Fruit fly (Drosophila melanogaster): Measurements from ENCODE around the gene CG13239.

Gene CG13239

DNA sequence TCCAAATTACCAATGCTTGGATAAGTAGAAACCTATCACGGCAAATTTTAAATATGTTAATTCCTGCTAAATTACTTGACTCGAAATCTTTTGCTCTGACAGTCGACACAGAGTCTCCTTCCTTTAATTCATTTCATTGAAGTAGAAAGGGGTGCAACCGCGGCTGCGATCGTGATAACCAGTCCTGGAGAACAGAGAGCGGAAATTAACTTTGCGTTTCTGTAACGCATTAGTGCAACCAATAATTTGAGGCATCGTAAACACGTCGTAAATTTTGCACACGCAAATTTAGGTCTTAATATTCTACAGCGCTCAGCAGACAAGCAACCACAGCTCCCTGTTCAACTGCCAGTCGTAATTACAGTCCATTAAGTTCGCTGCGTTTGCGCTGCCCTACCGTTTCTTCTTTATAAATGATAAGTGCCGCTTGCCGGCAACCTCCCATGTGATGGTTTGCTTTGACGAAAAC lies 4.5 kb upstream of the CG13239 start, which contains the start of gene CG32459:
Gene CG32459, minus strand, starts transcription at position 51 of the 469 bp plus-strand sequence.
- TF ChIP-seq CG7045 (GFP tag; optimal IDR thresholded peaks at IDR 0.05) (no peak), CG33017 (tag; optimal IDR thresholded peaks at IDR 0.05) (no peak), CG5204 (GFP tag; optimal IDR thresholded peaks at IDR 0.05) (no peak), CG12768 (GFP tag; optimal IDR thresholded peaks at IDR 0.05) (no peak), toe (GFP tag; optimal IDR thresholded peaks at IDR 0.05) (no peak), CG7101 (tag; optimal IDR thresholded peaks at IDR 0.05) (no peak), Crg-1 (GFP tag; optimal IDR thresholded peaks at IDR 0.05) (no peak), cnc (optimal IDR thresholded peaks at IDR 0.05) (no peak), CG11617 (GFP tag; optimal IDR thresholded peaks at IDR 0.05) (no peak), CG14711 (tag; optimal IDR thresholded peaks at IDR 0.05) (no peak), Hr96 (GFP tag; optimal IDR thresholded peaks at IDR 0.05) (no peak), kay (GFP tag; ENCODE audit: borderline replicate concordance) (no peak), Clk (GFP tag; optimal IDR thresholded peaks at IDR 0.05) (no peak), tj (GFP tag; optimal IDR thresholded peaks at IDR 0.05) (no peak), Mnt (GFP tag; optimal IDR thresholded peaks at IDR 0.05) (no peak), ovo (GFP tag; optimal IDR thresholded peaks at IDR 0.05) (no peak), bab1 (GFP tag; optimal IDR thresholded peaks at IDR 0.05) (no peak), CG1620 (GFP tag; optimal IDR thresholded peaks at IDR 0.05) (no peak)

DNA sequence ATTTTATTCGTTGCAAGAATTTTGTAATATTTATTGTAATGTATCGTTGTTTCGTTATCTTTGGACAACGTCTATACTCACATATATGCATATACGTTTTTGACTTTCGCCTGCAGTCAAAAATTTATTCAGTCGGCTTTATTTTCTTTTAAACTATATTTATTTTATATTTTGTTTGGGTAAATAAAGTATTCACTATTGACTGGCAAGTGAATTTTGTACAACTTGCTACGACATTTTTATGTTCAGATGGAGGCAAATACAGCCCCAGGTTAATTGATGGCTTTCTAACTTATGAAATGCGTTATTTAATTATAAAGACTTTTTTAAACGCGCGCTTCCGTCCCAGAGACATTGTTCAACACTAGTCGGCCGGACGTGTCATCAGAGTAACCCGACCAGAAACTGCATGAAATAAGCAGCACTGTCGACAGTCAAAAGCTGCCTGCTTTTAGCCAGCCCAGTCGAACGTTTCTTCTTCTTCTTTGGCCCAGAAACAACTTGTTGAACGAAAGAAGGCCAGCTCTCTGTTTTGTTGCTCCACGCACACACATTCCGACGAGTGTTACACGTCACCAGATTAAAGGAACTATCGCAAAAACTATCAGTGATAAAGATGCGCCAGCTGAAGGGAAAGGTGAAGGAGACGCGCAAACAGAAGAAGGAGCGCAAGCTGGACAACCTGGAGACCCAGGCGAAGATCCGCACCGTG lies 2.9 kb downstream of the CG13239 start, which contains the start of gene CG33169:
Gene CG33169, plus strand, starts transcription at position 498 of the 712 bp plus-strand sequence.
- TF ChIP-seq Clk (GFP tag; optimal IDR thresholded peaks at IDR 0.05) (peak; percentile 74), CG7101 (tag; optimal IDR thresholded peaks at IDR 0.05) (peak; percentile 88), cic (GFP tag; optimal IDR thresholded peaks at IDR 0.05) (peak; percentile 84), CG1620 (GFP tag; optimal IDR thresholded peaks at IDR 0.05) (peak; percentile 96), CG33017 (tag; optimal IDR thresholded peaks at IDR 0.05) (peak; percentile 69), CG12768 (GFP tag; optimal IDR thresholded peaks at IDR 0.05) (peak; percentile 87), Crg-1 (GFP tag; optimal IDR thresholded peaks at IDR 0.05) (peak; percentile 92), ovo (GFP tag; optimal IDR thresholded peaks at IDR 0.05) (peak; percentile 87), kay (GFP tag; ENCODE audit: borderline replicate concordance) (peak; percentile 94), CG5204 (GFP tag; optimal IDR thresholded peaks at IDR 0.05) (no peak), CG11617 (GFP tag; optimal IDR thresholded peaks at IDR 0.05) (no peak), Hr96 (GFP tag; optimal IDR thresholded peaks at IDR 0.05) (peak; percentile 80), bab1 (GFP tag; optimal IDR thresholded peaks at IDR 0.05) (peak; percentile 88), CG14711 (tag; optimal IDR thresholded peaks at IDR 0.05) (peak; percentile 63), Mnt (GFP tag; optimal IDR thresholded peaks at IDR 0.05) (peak; percentile 89), tj (GFP tag; optimal IDR thresholded peaks at IDR 0.05) (peak; percentile 45), toe (GFP tag; optimal IDR thresholded peaks at IDR 0.05) (peak; percentile 77), CG7045 (GFP tag; optimal IDR thresholded peaks at IDR 0.05) (peak; percentile 68), pad (GFP tag; optimal IDR thresholded peaks at IDR 0.05) (peak; percentile 82), cnc (optimal IDR thresholded peaks at IDR 0.05) (no peak)

DNA sequence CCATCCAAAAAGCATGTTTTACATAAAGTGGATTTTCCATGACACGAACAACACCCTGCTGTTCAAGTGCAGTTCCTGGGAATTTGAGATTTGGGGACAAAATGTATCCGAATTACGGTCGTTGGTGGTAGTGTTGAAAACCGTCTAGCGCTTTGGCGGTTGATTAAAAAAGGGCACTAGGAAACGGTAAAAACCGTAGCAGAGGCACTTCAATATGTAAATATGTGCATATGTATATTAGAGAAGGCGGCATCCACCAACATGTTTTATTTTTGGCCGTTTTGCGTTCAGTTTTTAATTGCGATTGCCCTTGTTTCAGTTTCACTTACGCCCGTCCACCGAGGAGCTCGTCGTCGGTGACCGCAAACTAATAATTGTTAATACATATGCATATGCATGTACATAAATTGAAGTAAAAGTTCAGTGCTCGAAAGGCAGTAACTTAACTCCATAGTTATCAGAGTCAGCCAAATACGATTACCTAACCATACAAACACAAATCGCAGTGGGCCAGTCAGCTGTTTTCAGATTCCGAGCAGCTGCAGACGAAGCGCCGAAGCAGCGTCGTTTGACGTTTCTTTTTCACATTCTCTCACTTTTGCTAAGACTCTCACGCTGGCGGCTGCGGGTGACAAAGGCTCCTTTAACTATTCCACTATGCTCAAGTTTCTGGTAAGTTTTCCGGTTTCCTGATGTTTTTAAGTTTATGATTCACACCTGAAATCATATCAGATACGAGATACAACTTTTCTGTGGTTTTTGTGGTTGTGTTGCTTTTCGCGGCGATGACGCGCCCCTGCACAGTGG lies 3.9 kb downstream of the CG13239 start, which contains the start of gene CG33170:
Gene CG33170, plus strand, starts transcription at position 347 of the 807 bp plus-strand sequence.
- TF ChIP-seq CG1620 (GFP tag; optimal IDR thresholded peaks at IDR 0.05) (no peak), bab1 (GFP tag; optimal IDR thresholded peaks at IDR 0.05) (peak; percentile 70), CG7101 (tag; optimal IDR thresholded peaks at IDR 0.05) (peak; percentile 10), ovo (GFP tag; optimal IDR thresholded peaks at IDR 0.05) (peak; percentile 57), Clk (GFP tag; optimal IDR thresholded peaks at IDR 0.05) (no peak), tj (GFP tag; optimal IDR thresholded peaks at IDR 0.05) (peak; percentile 91), pad (GFP tag; optimal IDR thresholded peaks at IDR 0.05) (peak; percentile 7), Crg-1 (GFP tag; optimal IDR thresholded peaks at IDR 0.05) (no peak), kay (GFP tag; ENCODE audit: borderline replicate concordance) (no peak), CG5204 (GFP tag; optimal IDR thresholded peaks at IDR 0.05) (no peak), CG14711 (tag; optimal IDR thresholded peaks at IDR 0.05) (no peak), CG33017 (tag; optimal IDR thresholded peaks at IDR 0.05) (no peak), cnc (optimal IDR thresholded peaks at IDR 0.05) (no peak), cic (GFP tag; optimal IDR thresholded peaks at IDR 0.05) (peak; percentile 21), CG12768 (GFP tag; optimal IDR thresholded peaks at IDR 0.05) (no peak), CG7045 (GFP tag; optimal IDR thresholded peaks at IDR 0.05) (no peak), Mnt (GFP tag; optimal IDR thresholded peaks at IDR 0.05) (peak; percentile 13), Hr96 (GFP tag; optimal IDR thresholded peaks at IDR 0.05) (no peak), toe (GFP tag; optimal IDR thresholded peaks at IDR 0.05) (no peak), CG11617 (GFP tag; optimal IDR thresholded peaks at IDR 0.05) (no peak)

DNA sequence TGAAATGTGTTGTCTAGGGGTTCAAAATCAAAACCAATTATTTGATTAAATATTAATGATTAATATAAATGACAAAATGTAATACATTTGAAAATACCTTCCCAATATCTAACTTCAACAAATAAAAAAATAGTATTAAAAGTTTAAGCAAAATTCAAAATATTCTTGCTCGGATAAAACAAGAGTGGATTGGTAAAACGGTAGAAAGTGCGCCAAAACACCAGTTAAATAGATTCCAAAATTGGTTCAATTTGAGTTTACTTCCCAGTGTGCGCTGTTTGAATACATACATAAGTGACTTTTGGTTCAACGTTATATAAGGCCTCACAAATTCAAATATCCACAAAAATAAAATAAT lies 4.5 kb downstream of the CG13239 start:
- TF ChIP-seq CG12768 (GFP tag; optimal IDR thresholded peaks at IDR 0.05) (peak; percentile 36), CG14711 (tag; optimal IDR thresholded peaks at IDR 0.05) (peak; percentile 28), Hr96 (GFP tag; optimal IDR thresholded peaks at IDR 0.05) (no peak), kay (GFP tag; ENCODE audit: borderline replicate concordance) (peak; percentile 89), ovo (GFP tag; optimal IDR thresholded peaks at IDR 0.05) (no peak), Clk (GFP tag; optimal IDR thresholded peaks at IDR 0.05) (no peak), CG33017 (tag; optimal IDR thresholded peaks at IDR 0.05) (peak; percentile 70), bab1 (GFP tag; optimal IDR thresholded peaks at IDR 0.05) (peak; percentile 16), CG11617 (GFP tag; optimal IDR thresholded peaks at IDR 0.05) (peak; percentile 20), CG7101 (tag; optimal IDR thresholded peaks at IDR 0.05) (peak; percentile 34), CG7045 (GFP tag; optimal IDR thresholded peaks at IDR 0.05) (peak; percentile 45)

DNA sequence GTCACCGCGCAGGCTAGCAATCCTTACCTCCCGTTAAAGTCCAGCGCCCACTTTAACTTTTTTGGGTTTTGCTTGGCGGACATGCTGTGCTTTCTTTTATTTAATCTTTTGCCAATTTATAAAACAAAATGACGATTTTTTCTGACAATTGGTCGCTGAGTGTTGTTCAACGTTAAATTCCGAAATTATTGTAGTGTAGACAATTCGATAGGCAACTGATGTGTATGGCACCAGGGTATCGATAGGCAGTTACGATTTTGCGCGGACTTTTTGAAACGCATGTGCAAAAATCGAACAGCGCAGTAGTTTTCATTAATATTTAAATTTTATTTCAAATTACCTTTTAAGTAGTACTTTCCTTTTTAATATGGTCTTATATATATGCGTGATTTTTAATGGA lies 7.5 kb downstream of the CG13239 start, which contains the start of gene EMC4:
Gene EMC4, minus strand, starts transcription at position 174 of the 400 bp plus-strand sequence.
- peak; percentile 43 for TF ChIP-seq CG11617 (GFP tag; optimal IDR thresholded peaks at IDR 0.05)
- TF ChIP-seq tj (GFP tag; optimal IDR thresholded peaks at IDR 0.05): peak; percentile 7
- TF ChIP-seq CG5204 (GFP tag; optimal IDR thresholded peaks at IDR 0.05): no peak
- no peak for TF ChIP-seq ovo (GFP tag; optimal IDR thresholded peaks at IDR 0.05)
- TF ChIP-seq Crg-1 (GFP tag; optimal IDR thresholded peaks at IDR 0.05): peak; percentile 86
- TF ChIP-seq toe (GFP tag; optimal IDR thresholded peaks at IDR 0.05): no peak
- peak; percentile 80 for TF ChIP-seq CG1620 (GFP tag; optimal IDR thresholded peaks at IDR 0.05)
- TF ChIP-seq pad (GFP tag; optimal IDR thresholded peaks at IDR 0.05): peak; percentile 69
- peak; percentile 17 for TF ChIP-seq Clk (GFP tag; optimal IDR thresholded peaks at IDR 0.05)
- TF ChIP-seq CG7101 (tag; optimal IDR thresholded peaks at IDR 0.05): peak; percentile 74
- peak; percentile 79 for TF ChIP-seq Mnt (GFP tag; optimal IDR thresholded peaks at IDR 0.05)
- TF ChIP-seq bab1 (GFP tag; optimal IDR thresholded peaks at IDR 0.05): peak; percentile 70
- peak; percentile 57 for TF ChIP-seq CG33017 (tag; optimal IDR thresholded peaks at IDR 0.05)
- peak; percentile 56 for TF ChIP-seq CG7045 (GFP tag; optimal IDR thresholded peaks at IDR 0.05)
- TF ChIP-seq cic (GFP tag; optimal IDR thresholded peaks at IDR 0.05): peak; percentile 56
- no peak for TF ChIP-seq kay (GFP tag; ENCODE audit: borderline replicate concordance)
- no peak for TF ChIP-seq cnc (optimal IDR thresholded peaks at IDR 0.05)
- no peak for TF ChIP-seq Hr96 (GFP tag; optimal IDR thresholded peaks at IDR 0.05)
- peak; percentile 67 for TF ChIP-seq CG14711 (tag; optimal IDR thresholded peaks at IDR 0.05)
- TF ChIP-seq CG12768 (GFP tag; optimal IDR thresholded peaks at IDR 0.05): peak; percentile 75

Measured in whole organism, adult.